Worm (Caenorhabditis elegans) whole organism, young adult: ENCODE results near the gene C08F8.3.

Experiments
- B0035.1 ChIP-seq: sonication (generic microtip); optimal IDR thresholded peaks from 2 replicates; lab custom pipeline; 2016; ENCODE audit warnings: missing genetic modification characterization, mild to moderate bottlenecking, missing compliant biosample characterization, missing genotype, missing genetic modification reagents
- B0336.3 ChIP-seq: fragments of 200-800 bp; sonication (Bioruptor generic); IDR thresholded peaks from 2 replicates; pipeline ENCODE4 v1.3.6; 2022; ENCODE audit warnings: missing genetic modification characterization, missing compliant biosample characterization
- C06A6.2 ChIP-seq: fragments of 200-800 bp; sonication (Bioruptor generic); conservative IDR thresholded peaks from 2 replicates; pipeline ENCODE4 v1.3.6; 2022; ENCODE audit warnings: missing genetic modification characterization, missing compliant biosample characterization
- C17E4.6 ChIP-seq: fragments of 200-800 bp; sonication (Bioruptor generic); IDR thresholded peaks from 2 replicates; pipeline ENCODE4 v1.3.6; 2022; ENCODE audit warnings: missing genetic modification reagents, missing genetic modification characterization, missing compliant biosample characterization
- F22D6.2 ChIP-seq: sonication (generic microtip); optimal IDR thresholded peaks from 2 replicates; lab custom pipeline; 2016; ENCODE audit warnings: mild to moderate bottlenecking, missing genetic modification characterization, missing compliant biosample characterization
- F39B2.1 ChIP-seq: fragments of 200-800 bp; sonication (Bioruptor generic); IDR thresholded peaks from 2 replicates; pipeline ENCODE4 v1.3.6; 2022; ENCODE audit warnings: missing genetic modification reagents, missing genetic modification characterization, missing compliant biosample characterization
- F49E8.2 ChIP-seq: sonication (generic microtip); optimal IDR thresholded peaks from 3 replicates; lab custom pipeline; 2017; ENCODE audit warnings: missing genetic modification characterization, mild to moderate bottlenecking, missing compliant biosample characterization, antibody characterized with exemption, moderate library complexity; ENCODE audit not compliant: insufficient read depth
- F57A8.1 ChIP-seq: fragments of 200-800 bp; sonication (Bioruptor generic); optimal IDR thresholded peaks from 2 replicates; lab custom pipeline; 2018; ENCODE audit warnings: mild to moderate bottlenecking, missing genetic modification characterization, moderate library complexity, missing compliant biosample characterization
- Y53G8AR.9 ChIP-seq: fragments of 200-800 bp; sonication (Bioruptor generic); conservative IDR thresholded peaks from 2 replicates; pipeline ENCODE4 v1.3.6; 2022; ENCODE audit warnings: missing genetic modification reagents, missing genetic modification characterization, missing compliant biosample characterization
- akir-1 ChIP-seq: fragments of 200-800 bp; sonication (Bioruptor generic); optimal IDR thresholded peaks from 2 replicates; lab custom pipeline; 2018; ENCODE audit warnings: mild to moderate bottlenecking, missing genetic modification characterization, moderate library complexity, missing compliant biosample characterization
- ama-1 ChIP-seq, 3 experiments: fragments of 150-350 bp in 1 of 3; sonication (generic microtip) in 2 of 3; optimal IDR thresholded peaks; 2 replicates each; lab custom pipeline; 2014 to 2018; ENCODE audit warnings: missing biosample characterization in 2 of 3, missing genetic modification characterization in 2 of 3, missing genetic modification reagents in 2 of 3
- atf-7 ChIP-seq: sonication (generic microtip); optimal IDR thresholded peaks from 2 replicates; lab custom pipeline; 2017; ENCODE audit warnings: mild to moderate bottlenecking, missing genetic modification characterization, missing compliant biosample characterization
- bed-1 ChIP-seq: fragments of 200-800 bp; sonication (Bioruptor generic); IDR thresholded peaks from 2 replicates; pipeline ENCODE4 v1.3.6; 2022; ENCODE audit warnings: missing genetic modification reagents, missing genetic modification characterization, missing compliant biosample characterization
- ccch-3 ChIP-seq: fragments of 200-800 bp; sonication (Bioruptor generic); optimal IDR thresholded peaks from 2 replicates; lab custom pipeline; 2018; ENCODE audit warnings: mild to moderate bottlenecking, missing genetic modification characterization, missing compliant biosample characterization
- ceh-100 ChIP-seq: fragments of 200-800 bp; sonication (Bioruptor generic); IDR thresholded peaks from 2 replicates; pipeline ENCODE4 v1.3.6; 2022; ENCODE audit warnings: missing genetic modification reagents, missing genetic modification characterization, missing compliant biosample characterization
- ceh-27 ChIP-seq: fragments of 200-800 bp; sonication (Bioruptor generic); optimal IDR thresholded peaks from 2 replicates; lab custom pipeline; 2018; ENCODE audit warnings: mild to moderate bottlenecking, missing genetic modification characterization, moderate library complexity, missing compliant biosample characterization
- die-1 ChIP-seq: sonication (generic microtip); optimal IDR thresholded peaks from 2 replicates; lab custom pipeline; 2016; ENCODE audit warnings: missing genotype, mild to moderate bottlenecking, missing genetic modification characterization, missing compliant biosample characterization
- efl-1 ChIP-seq: fragments of 150-350 bp; optimal IDR thresholded peaks from 2 replicates; lab custom pipeline; 2014; ENCODE audit warnings: missing biosample characterization, missing genetic modification reagents, missing genetic modification characterization
- egl-44 ChIP-seq: fragments of 200-800 bp; sonication (Bioruptor generic); IDR thresholded peaks from 2 replicates; pipeline ENCODE4 v1.3.6; 2022; ENCODE audit warnings: missing genetic modification reagents, missing genetic modification characterization, missing compliant biosample characterization
- ekl-4 ChIP-seq: fragments of 200-800 bp; sonication (Bioruptor generic); IDR thresholded peaks from 2 replicates; pipeline ENCODE4 v1.3.6; 2022; ENCODE audit warnings: missing genetic modification reagents, missing genetic modification characterization, missing compliant biosample characterization
- fkh-3 ChIP-seq: sonication (generic microtip); optimal IDR thresholded peaks from 2 replicates; lab custom pipeline; 2016; ENCODE audit warnings: mild to moderate bottlenecking, missing genetic modification characterization, missing compliant biosample characterization
- hlh-12 ChIP-seq: sonication (generic microtip); optimal IDR thresholded peaks from 2 replicates; lab custom pipeline; 2016; ENCODE audit warnings: missing genetic modification characterization, missing compliant biosample characterization
- hlh-26 ChIP-seq: fragments of 200-800 bp; sonication (Bioruptor generic); conservative IDR thresholded peaks from 2 replicates; pipeline ENCODE4 v1.3.6; 2022; ENCODE audit warnings: missing genetic modification reagents, missing genetic modification characterization, missing compliant biosample characterization
- hmg-20 ChIP-seq: fragments of 200-800 bp; sonication (Bioruptor generic); IDR thresholded peaks from 2 replicates; pipeline ENCODE4 v1.3.6; 2022; ENCODE audit warnings: missing genetic modification reagents, missing genetic modification characterization, missing compliant biosample characterization
- hsf-1 ChIP-seq: fragments of 200-800 bp; sonication (Bioruptor generic); IDR thresholded peaks from 2 replicates; pipeline ENCODE4 v1.3.6; 2022; ENCODE audit warnings: missing genetic modification reagents, missing genetic modification characterization, missing compliant biosample characterization
- let-526 ChIP-seq: fragments of 200-800 bp; sonication (Bioruptor generic); IDR thresholded peaks from 2 replicates; pipeline ENCODE4 v1.3.6; 2022; ENCODE audit warnings: missing genetic modification reagents, missing genetic modification characterization, missing compliant biosample characterization
- lin-35 ChIP-seq, 3 experiments: fragments of 150-350 bp in 2 of 3; sonication (generic microtip) in 1 of 3; optimal IDR thresholded peaks; 2 replicates each; lab custom pipeline; 2014 to 2018; ENCODE audit warnings: missing biosample characterization in 3 of 3, missing genetic modification characterization in 3 of 3, missing genetic modification reagents in 3 of 3
- lin-40 ChIP-seq: sonication (generic microtip); optimal IDR thresholded peaks from 2 replicates; lab custom pipeline; 2016; ENCODE audit warnings: missing genetic modification characterization, mild to moderate bottlenecking, missing compliant biosample characterization, missing genotype, missing genetic modification reagents
- madf-8 ChIP-seq: fragments of 200-800 bp; sonication (Bioruptor generic); conservative IDR thresholded peaks from 2 replicates; pipeline ENCODE4 v1.3.6; 2022; ENCODE audit warnings: missing genetic modification reagents, missing genetic modification characterization, missing compliant biosample characterization
- mcd-1 ChIP-seq: fragments of 200-800 bp; sonication (Bioruptor generic); IDR thresholded peaks from 2 replicates; pipeline ENCODE4 v1.3.6; 2022; ENCODE audit warnings: missing genetic modification reagents, missing genetic modification characterization, missing compliant biosample characterization
- mel-28 ChIP-seq: sonication (generic microtip); optimal IDR thresholded peaks from 2 replicates; lab custom pipeline; 2016; ENCODE audit warnings: borderline replicate concordance, mild to moderate bottlenecking, missing genetic modification characterization, missing compliant biosample characterization
- mxl-1 ChIP-seq: sonication (generic microtip); optimal IDR thresholded peaks from 2 replicates; lab custom pipeline; 2016; ENCODE audit warnings: missing genetic modification characterization, missing compliant biosample characterization
- nfya-1 ChIP-seq: sonication (generic microtip); optimal IDR thresholded peaks from 2 replicates; lab custom pipeline; 2017; ENCODE audit warnings: antibody characterized with exemption, missing compliant biosample characterization, missing genetic modification characterization, borderline replicate concordance; ENCODE audit not compliant: insufficient read depth
- nhr-27 ChIP-seq: fragments of 200-800 bp; sonication (Bioruptor generic); optimal IDR thresholded peaks from 2 replicates; lab custom pipeline; 2018; ENCODE audit warnings: mild to moderate bottlenecking, missing genetic modification characterization, moderate library complexity, missing compliant biosample characterization
- nhr-90 ChIP-seq: sonication (generic microtip); optimal IDR thresholded peaks from 2 replicates; lab custom pipeline; 2016; ENCODE audit warnings: missing genotype, mild to moderate bottlenecking, missing genetic modification characterization, missing compliant biosample characterization
- pbrm-1 ChIP-seq: fragments of 200-800 bp; sonication (Bioruptor generic); IDR thresholded peaks from 2 replicates; pipeline ENCODE4 v1.3.6; 2022; ENCODE audit warnings: missing genetic modification reagents, missing genetic modification characterization, missing compliant biosample characterization
- pha-4 ChIP-seq: fragments of 150-350 bp; sonication (generic microtip); optimal IDR thresholded peaks from 2 replicates; lab custom pipeline; 2014; ENCODE audit warnings: missing biosample characterization, missing genetic modification reagents, missing genetic modification characterization
- rec-8 ChIP-seq, 2 experiments: sonication (generic microtip); optimal IDR thresholded peaks; 2 replicates each; lab custom pipeline; 2016; ENCODE audit warnings: mild to moderate bottlenecking in 2 of 2, missing genetic modification characterization in 2 of 2, missing genetic modification reagents in 2 of 2, missing genotype in 2 of 2, missing biosample characterization in 1 of 2, missing compliant biosample characterization in 1 of 2, moderate library complexity in 1 of 2
- repo-1 ChIP-seq: sonication (generic microtip); optimal IDR thresholded peaks from 2 replicates; lab custom pipeline; 2017; ENCODE audit warnings: mild to moderate bottlenecking, missing genetic modification characterization, missing compliant biosample characterization
- snpc-1.1 ChIP-seq: sonication (generic microtip); optimal IDR thresholded peaks from 2 replicates; lab custom pipeline; 2017; ENCODE audit warnings: missing genetic modification characterization, mild to moderate bottlenecking, missing compliant biosample characterization, antibody characterized with exemption, moderate library complexity, missing genotype, missing genetic modification reagents; ENCODE audit not compliant: insufficient read depth
- snpc-3.4 ChIP-seq: sonication (generic microtip); optimal IDR thresholded peaks from 2 replicates; lab custom pipeline; 2017; ENCODE audit warnings: missing genetic modification characterization, mild to moderate bottlenecking, missing compliant biosample characterization, antibody characterized with exemption, moderate library complexity, missing genotype, missing genetic modification reagents
- tbx-9 ChIP-seq: sonication (generic microtip); optimal IDR thresholded peaks from 2 replicates; lab custom pipeline; 2016; ENCODE audit warnings: borderline replicate concordance, missing genetic modification characterization, inconsistent platforms, missing compliant biosample characterization
- zfh-2 ChIP-seq: fragments of 200-800 bp; sonication (Bioruptor generic); conservative IDR thresholded peaks from 2 replicates; pipeline ENCODE4 v1.3.6; 2022; ENCODE audit warnings: missing genetic modification reagents, missing genetic modification characterization, missing compliant biosample characterization
- ztf-26 ChIP-seq: sonication (generic microtip); optimal IDR thresholded peaks from 2 replicates; lab custom pipeline; 2017; ENCODE audit warnings: missing genetic modification characterization, missing compliant biosample characterization
- ztf-28 ChIP-seq: fragments of 200-800 bp; sonication (Bioruptor generic); IDR thresholded peaks from 2 replicates; pipeline ENCODE4 v1.3.6; 2022; ENCODE audit warnings: missing genetic modification reagents, missing genetic modification characterization, missing compliant biosample characterization
- ztf-3 ChIP-seq: fragments of 200-800 bp; sonication (Bioruptor generic); optimal IDR thresholded peaks from 2 replicates; lab custom pipeline; 2018; ENCODE audit warnings: mild to moderate bottlenecking, missing genetic modification characterization, missing compliant biosample characterization

Gene C08F8.3

ce11 chrIV:11149454-11150163 lies 5.2 kb upstream of the C08F8.3 start, which contains the start of the genes F01G4.6 and pfd-1 (continued):
- TF ChIP-seq zfh-2 (GFP tag; lab: Robert Waterston, UW) (0 out of 2 replicates have a peak, but pooled peaks have one; percentile 13), let-526 (no peak), repo-1 (peak; percentile 37), nhr-90 (no peak), ccch-3 (GFP tag; lab: Kevin White, UChicago) (no peak), F57A8.1 (GFP tag; lab: Kevin White, UChicago) (no peak), lin-40 (tag; lab: Kevin White, UChicago) (peak; percentile 85), Y53G8AR.9 (GFP tag; lab: Robert Waterston, UW) (peak; percentile 85), ekl-4 (GFP tag; lab: Robert Waterston, UW) (peak; percentile 85), nhr-27 (tag; lab: Kevin White, UChicago) (no peak), pbrm-1 (GFP tag; lab: Robert Waterston, UW) (peak; percentile 79), madf-8 (GFP tag; lab: Robert Waterston, UW) (no peak; the same call in 1 of the 2 replicates), die-1 (no peak), akir-1 (GFP tag; lab: Kevin White, UChicago) (no peak), ztf-3 (GFP tag; lab: Kevin White, UChicago) (no peak), rec-8 (tag; optimal IDR thresholded peaks at IDR 0.05; lab: Kevin White, UChicago) (no peak), bed-1 (GFP tag; lab: Robert Waterston, UW) (no peak), egl-44 (GFP tag; lab: Robert Waterston, UW) (no peak), ztf-26 (tag; lab: Kevin White, UChicago) (peak; percentile 65), F49E8.2 (no peak), ztf-28 (GFP tag; lab: Robert Waterston, UW) (no peak), C17E4.6 (GFP tag; lab: Robert Waterston, UW) (no peak; the same call in 1 of the 2 replicates), snpc-1.1 (tag; lab: Kevin White, UChicago) (no peak), hmg-20 (GFP tag; lab: Robert Waterston, UW) (peak; percentile 46; the same call in 1 of the 2 replicates), F39B2.1 (GFP tag; lab: Robert Waterston, UW) (no peak), nfya-1 (tag; lab: Kevin White, UChicago) (no peak), tbx-9 (tag; lab: Kevin White, UChicago) (no peak), C06A6.2 (GFP tag; lab: Robert Waterston, UW) (peak; percentile 87), efl-1 (GFP tag; lab: Kevin White, UChicago) (peak; percentile 50), F22D6.2 (peak; percentile 23), B0336.3 (GFP tag; lab: Robert Waterston, UW) (0 out of 2 replicates have a peak, but pooled peaks have one; percentile 64), mxl-1 (tag; lab: Kevin White, UChicago) (no peak), lin-35 (GFP tag; optimal IDR thresholded peaks at IDR 0.05; lab: Kevin White, UChicago) (peak in 1 of 3 experiments; percentile 91), atf-7 (peak; percentile 50), B0035.1 (tag; lab: Kevin White, UChicago) (no peak), hlh-26 (GFP tag; lab: Robert Waterston, UW) (no peak), snpc-3.4 (tag; lab: Kevin White, UChicago) (peak; percentile 57), ama-1 (optimal IDR thresholded peaks at IDR 0.05; lab: Kevin White, UChicago) (no peak), ama-1 (GFP tag; optimal IDR thresholded peaks at IDR 0.05; lab: Kevin White, UChicago) (no peak), hsf-1 (GFP tag; lab: Robert Waterston, UW) (peak; percentile 86), mel-28 (tag; lab: Kevin White, UChicago) (no peak), hlh-12 (tag; lab: Kevin White, UChicago) (no peak), ceh-100 (GFP tag; lab: Robert Waterston, UW) (peak; percentile 73), fkh-3 (tag; lab: Kevin White, UChicago) (no peak), ceh-27 (GFP tag; lab: Kevin White, UChicago) (peak; percentile 72), mcd-1 (GFP tag; lab: Robert Waterston, UW) (peak; percentile 85), pha-4 (tag; lab: Kevin White, UChicago) (peak; percentile 69)
